Worm (Caenorhabditis elegans) whole organism, early embryonic: Measurements from ENCODE around the gene Y45F10D.7.

Source experiments
- B0310.2 ChIP-seq: sonication (generic microtip); optimal IDR thresholded peaks from 2 replicates; lab custom pipeline; 2016; ENCODE audit warnings: mild to moderate bottlenecking, missing genetic modification characterization, missing compliant biosample characterization
- ama-1 ChIP-seq: fragments of 150-350 bp; optimal IDR thresholded peaks from 2 replicates; lab custom pipeline; 2014
- ceh-36 ChIP-seq: sonication (generic microtip); optimal IDR thresholded peaks from 2 replicates; lab custom pipeline; 2016; ENCODE audit warnings: missing genetic modification characterization, inconsistent platforms, missing compliant biosample characterization
- flt-1 ChIP-seq: fragments of 200-800 bp; sonication (Bioruptor generic); IDR thresholded peaks from 2 replicates; pipeline ENCODE4 v1.3.6; 2022; ENCODE audit warnings: missing genetic modification characterization, missing compliant biosample characterization
- hnd-1 ChIP-seq: sonication (generic microtip); optimal IDR thresholded peaks from 2 replicates; lab custom pipeline; 2016; ENCODE audit warnings: missing genetic modification characterization, missing compliant biosample characterization

- no peak for TF ChIP-seq ama-1 (lab: Kevin White, UChicago)
- TF ChIP-seq ceh-36: no peak
- no peak for TF ChIP-seq B0310.2
- no peak for TF ChIP-seq flt-1
- TF ChIP-seq hnd-1 (tag; lab: Kevin White, UChicago): no peak
Measured at ce11 chrIV:13750033-13750432, 38.7 kb upstream of the Y45F10D.7 start, which contains the start of gene sorb-1.
